Worm (Caenorhabditis elegans) whole organism, mixed stage, embryonic: ENCODE results near the gene sdc-3.

ENCODE experiments used
- M03D4.4 ChIP-seq: sonication (generic microtip); optimal IDR thresholded peaks from 2 replicates; lab custom pipeline; 2017; ENCODE audit warnings: mild to moderate bottlenecking, missing genetic modification characterization, missing compliant biosample characterization
- bed-3 ChIP-seq: fragments of 200-800 bp; sonication (Bioruptor generic); optimal IDR thresholded peaks from 3 replicates; lab custom pipeline; 2018; ENCODE audit warnings: mild to moderate bottlenecking, missing genetic modification characterization, moderate library complexity, missing compliant biosample characterization
- blmp-1 ChIP-seq: fragments of 150-350 bp; optimal IDR thresholded peaks from 2 replicates; lab custom pipeline; 2014; ENCODE audit warnings: missing biosample characterization, missing genetic modification characterization
- ceh-39 ChIP-seq: fragments of 150-350 bp; optimal IDR thresholded peaks from 2 replicates; lab custom pipeline; 2014; ENCODE audit warnings: missing biosample characterization, missing genetic modification characterization
- ceh-43 ChIP-seq: fragments of 200-800 bp; sonication (Bioruptor generic); optimal IDR thresholded peaks from 2 replicates; lab custom pipeline; 2018; ENCODE audit warnings: mild to moderate bottlenecking, missing genetic modification characterization, moderate library complexity, missing compliant biosample characterization
- ceh-83 ChIP-seq: fragments of 200-800 bp; sonication (Bioruptor generic); optimal IDR thresholded peaks from 2 replicates; lab custom pipeline; 2018; ENCODE audit warnings: mild to moderate bottlenecking, missing genetic modification characterization, missing compliant biosample characterization
- ces-1 ChIP-seq: fragments of 150-350 bp; optimal IDR thresholded peaks from 2 replicates; lab custom pipeline; 2014; ENCODE audit warnings: missing biosample characterization, missing genetic modification reagents, missing genetic modification characterization
- cnd-1 ChIP-seq: fragments of 200-800 bp; sonication (Bioruptor generic); optimal IDR thresholded peaks from 2 replicates; lab custom pipeline; 2018; ENCODE audit warnings: mild to moderate bottlenecking, missing genetic modification characterization, missing compliant biosample characterization
- drap-1 ChIP-seq: fragments of 200-800 bp; sonication (Bioruptor generic); optimal IDR thresholded peaks from 3 replicates; lab custom pipeline; 2018; ENCODE audit warnings: mild to moderate bottlenecking, missing genetic modification characterization, missing compliant biosample characterization
- elt-1 ChIP-seq: sonication (generic microtip); optimal IDR thresholded peaks from 2 replicates; lab custom pipeline; 2017; ENCODE audit warnings: missing genetic modification characterization, mild to moderate bottlenecking, missing compliant biosample characterization, antibody characterized with exemption, moderate library complexity, borderline replicate concordance; ENCODE audit not compliant: insufficient read depth
- elt-3 ChIP-seq: fragments of 150-350 bp; optimal IDR thresholded peaks from 2 replicates; lab custom pipeline; 2014; ENCODE audit warnings: missing biosample characterization, missing genetic modification characterization
- ham-2 ChIP-seq: fragments of 200-800 bp; sonication (Bioruptor generic); optimal IDR thresholded peaks from 2 replicates; lab custom pipeline; 2018; ENCODE audit warnings: mild to moderate bottlenecking, missing genetic modification characterization, missing compliant biosample characterization
- hlh-1 ChIP-seq: fragments of 150-350 bp; optimal IDR thresholded peaks from 2 replicates; lab custom pipeline; 2014; ENCODE audit warnings: missing biosample characterization, missing genetic modification reagents, missing genetic modification characterization
- lin-13 ChIP-seq: fragments of 150-350 bp; optimal IDR thresholded peaks from 2 replicates; lab custom pipeline; 2014; ENCODE audit warnings: missing biosample characterization, missing genetic modification characterization
- lsy-2 ChIP-seq: fragments of 150-350 bp; optimal IDR thresholded peaks from 2 replicates; lab custom pipeline; 2014; ENCODE audit warnings: missing biosample characterization, missing genetic modification characterization
- mab-5 ChIP-seq: fragments of 150-350 bp; optimal IDR thresholded peaks from 2 replicates; lab custom pipeline; 2014; ENCODE audit warnings: missing biosample characterization, missing genetic modification characterization
- mep-1 ChIP-seq: fragments of 150-350 bp; optimal IDR thresholded peaks from 2 replicates; lab custom pipeline; 2017; ENCODE audit warnings: missing biosample characterization, missing genetic modification reagents, missing genetic modification characterization, inconsistent platforms
- mls-2 ChIP-seq: sonication (generic microtip); optimal IDR thresholded peaks from 2 replicates; lab custom pipeline; 2016; ENCODE audit warnings: mild to moderate bottlenecking, missing genetic modification characterization, moderate library complexity, missing compliant biosample characterization
- nhr-12 ChIP-seq: fragments of 150-350 bp; optimal IDR thresholded peaks from 2 replicates; lab custom pipeline; 2014; ENCODE audit warnings: missing biosample characterization, missing genetic modification characterization
- nhr-2 ChIP-seq: fragments of 150-350 bp; optimal IDR thresholded peaks from 2 replicates; lab custom pipeline; 2014; ENCODE audit warnings: missing biosample characterization, missing genetic modification characterization
- nhr-237 ChIP-seq: fragments of 150-350 bp; optimal IDR thresholded peaks from 2 replicates; lab custom pipeline; 2014; ENCODE audit warnings: missing biosample characterization, missing genetic modification characterization
- nhr-28 ChIP-seq: fragments of 150-350 bp; optimal IDR thresholded peaks from 2 replicates; lab custom pipeline; 2014; ENCODE audit warnings: missing biosample characterization, missing genetic modification characterization
- nhr-76 ChIP-seq: sonication (generic microtip); optimal IDR thresholded peaks from 2 replicates; lab custom pipeline; 2017; ENCODE audit warnings: missing biosample characterization, missing genetic modification characterization
- sem-2 ChIP-seq: fragments of 200-800 bp; sonication (Bioruptor generic); optimal IDR thresholded peaks from 2 replicates; lab custom pipeline; 2018; ENCODE audit warnings: mild to moderate bottlenecking, missing genetic modification characterization, missing compliant biosample characterization
- snpc-4 ChIP-seq: fragments of 150-350 bp; optimal IDR thresholded peaks from 2 replicates; lab custom pipeline; 2014; ENCODE audit warnings: missing biosample characterization, missing genetic modification characterization
- sptf-1 ChIP-seq: sonication (generic microtip); optimal IDR thresholded peaks from 2 replicates; lab custom pipeline; 2017; ENCODE audit warnings: mild to moderate bottlenecking, missing genetic modification characterization, moderate library complexity, missing compliant biosample characterization
- tbx-8 ChIP-seq: fragments of 200-800 bp; sonication (Bioruptor generic); optimal IDR thresholded peaks from 2 replicates; lab custom pipeline; 2018; ENCODE audit warnings: mild to moderate bottlenecking, missing genetic modification characterization, moderate library complexity, missing compliant biosample characterization
- unc-120 ChIP-seq: sonication (generic microtip); optimal IDR thresholded peaks from 2 replicates; lab custom pipeline; 2017; ENCODE audit warnings: missing genetic modification characterization, missing compliant biosample characterization; ENCODE audit not compliant: poor library complexity, severe bottlenecking
- unc-39 ChIP-seq: fragments of 150-350 bp; optimal IDR thresholded peaks from 2 replicates; lab custom pipeline; 2014; ENCODE audit warnings: missing biosample characterization, missing genetic modification characterization
- unc-62 ChIP-seq: fragments of 150-350 bp; optimal IDR thresholded peaks from 2 replicates; lab custom pipeline; 2014; ENCODE audit warnings: missing biosample characterization, missing genetic modification reagents, missing genetic modification characterization
- zip-8 ChIP-seq: fragments of 150-350 bp; optimal IDR thresholded peaks from 2 replicates; lab custom pipeline; 2014; ENCODE audit warnings: missing biosample characterization, missing genetic modification characterization
- ztf-11 ChIP-seq: fragments of 150-350 bp; optimal IDR thresholded peaks from 2 replicates; lab custom pipeline; 2014; ENCODE audit warnings: missing biosample characterization, missing genetic modification characterization

sdc-3 gene

ce11 chrV:14999485-15000023 is 48.5 kb downstream of the sdc-3 start, which contains the start of gene T01C3.11:
Gene T01C3.11 (plus strand): TSS chrV:14999535.
- TF ChIP-seq nhr-2 (tag; lab: Kevin White, UChicago), result no peak
- TF ChIP-seq unc-62 (GFP tag; lab: Kevin White, UChicago), result no peak
- TF ChIP-seq ztf-11, result no peak
- no peak for TF ChIP-seq unc-120 (tag; lab: Kevin White, UChicago)
- TF ChIP-seq elt-1 (tag; lab: Kevin White, UChicago), result no peak
- TF ChIP-seq ceh-39 (tag; lab: Kevin White, UChicago), result no peak
- TF ChIP-seq cnd-1 (tag; lab: Kevin White, UChicago), result no peak
- TF ChIP-seq nhr-237 (tag; lab: Kevin White, UChicago), result no peak
- TF ChIP-seq snpc-4 (tag; lab: Kevin White, UChicago), result no peak
- no peak for TF ChIP-seq ceh-83
- TF ChIP-seq lsy-2 (tag; lab: Kevin White, UChicago), result no peak
- TF ChIP-seq M03D4.4 (tag; lab: Kevin White, UChicago), result no peak
- no peak for TF ChIP-seq hlh-1 (tag; lab: Kevin White, UChicago)
- TF ChIP-seq sptf-1, result no peak
- no peak for TF ChIP-seq mls-2 (tag; lab: Kevin White, UChicago)
- no peak for TF ChIP-seq tbx-8 (GFP tag; lab: Kevin White, UChicago)
- no peak for TF ChIP-seq elt-3 (tag; lab: Kevin White, UChicago)
- no peak for TF ChIP-seq ceh-43

- no peak for TF ChIP-seq tbx-8 (GFP tag; lab: Kevin White, UChicago)
- TF ChIP-seq nhr-12 (tag; lab: Kevin White, UChicago), result no peak
- TF ChIP-seq nhr-237 (tag; lab: Kevin White, UChicago), result no peak
- no peak for TF ChIP-seq mab-5 (tag; lab: Kevin White, UChicago)
- no peak for TF ChIP-seq ces-1 (GFP tag; lab: Kevin White, UChicago)
- TF ChIP-seq unc-39 (tag; lab: Kevin White, UChicago), result no peak
Measured at ce11 chrV:14996236-14996635, 51.8 kb downstream of the sdc-3 start, which contains the start of gene irld-14. Gene irld-14 (plus strand): TSS chrV:14996536.

DNA sequence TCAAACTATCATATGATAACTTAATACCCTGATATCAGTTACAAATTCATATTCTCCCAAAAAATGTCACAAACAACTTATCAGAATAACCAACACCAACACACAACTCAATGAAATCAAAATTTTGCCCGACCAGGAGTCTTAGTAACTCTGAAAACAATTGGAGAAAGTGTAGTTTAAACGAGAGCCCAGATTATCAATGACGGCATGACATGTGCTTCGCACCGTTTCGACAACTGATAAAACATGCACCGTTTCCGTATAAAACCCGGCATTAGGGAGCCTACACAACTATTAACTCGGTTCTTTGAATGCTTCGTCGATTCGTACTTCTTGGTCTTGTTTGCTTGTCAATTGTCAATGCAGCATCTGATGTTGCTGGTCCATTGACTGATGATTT is 54.4 kb downstream of the sdc-3 start, which contains the start of gene fil-1:
Gene fil-1 (plus strand): TSS at position 219 of the 400 bp plus-strand sequence.
- TF ChIP-seq mab-5 (tag; lab: Kevin White, UChicago) (no peak), lin-13 (tag; lab: Kevin White, UChicago) (no peak), mep-1 (tag; lab: Kevin White, UChicago) (no peak), mls-2 (tag; lab: Kevin White, UChicago) (no peak), blmp-1 (tag; lab: Kevin White, UChicago) (no peak), nhr-28 (tag; lab: Kevin White, UChicago) (no peak), nhr-76 (tag; lab: Kevin White, UChicago) (no peak), elt-3 (tag; lab: Kevin White, UChicago) (no peak), cnd-1 (tag; lab: Kevin White, UChicago) (no peak), ces-1 (GFP tag; lab: Kevin White, UChicago) (no peak), unc-62 (GFP tag; lab: Kevin White, UChicago) (no peak)
- TF ChIP-seq, all 35 proteins: peak for 0

DNA sequence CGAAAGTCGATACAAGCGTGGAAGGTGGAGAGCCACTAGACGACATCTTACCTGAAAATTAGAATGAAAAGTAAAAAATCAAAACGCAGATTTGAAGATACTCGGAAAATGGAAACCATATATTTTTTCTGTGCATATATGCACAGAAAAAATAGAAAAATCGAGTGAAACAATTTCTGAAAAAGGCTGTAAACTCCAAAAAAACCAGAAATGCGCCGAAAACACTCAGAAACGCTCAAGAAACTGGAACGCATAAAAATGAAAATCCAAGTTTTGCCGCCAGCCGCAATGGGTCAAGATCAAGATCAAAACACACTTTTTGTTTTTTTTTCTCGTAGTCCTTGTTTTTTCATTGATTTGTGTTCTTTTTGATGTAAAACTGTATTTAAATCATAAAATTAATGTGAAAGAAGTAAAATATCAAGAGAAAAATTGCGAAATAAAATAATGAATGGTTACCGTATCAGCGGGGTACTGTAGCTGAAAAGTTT is 55.3 kb downstream of the sdc-3 start, which contains the start of gene T01C3.3:
Gene T01C3.3 (minus strand): TSS at position 51 of the 491 bp plus-strand sequence.
- no peak for TF ChIP-seq unc-39 (tag; lab: Kevin White, UChicago)
- no peak for TF ChIP-seq zip-8
- TF ChIP-seq mls-2 (tag; lab: Kevin White, UChicago), result no peak
- no peak for TF ChIP-seq nhr-76 (tag; lab: Kevin White, UChicago)
- TF ChIP-seq drap-1 (GFP tag; lab: Kevin White, UChicago), result no peak
- TF ChIP-seq unc-120 (tag; lab: Kevin White, UChicago), result no peak
- TF ChIP-seq nhr-237 (tag; lab: Kevin White, UChicago), result no peak
- no peak for TF ChIP-seq ztf-11
- TF ChIP-seq sem-2 (GFP tag; lab: Kevin White, UChicago), result no peak
- no peak for TF ChIP-seq nhr-2 (tag; lab: Kevin White, UChicago)
- no peak for TF ChIP-seq bed-3 (GFP tag; lab: Kevin White, UChicago)
- no peak for TF ChIP-seq M03D4.4 (tag; lab: Kevin White, UChicago)
- TF ChIP-seq ham-2 (GFP tag; lab: Kevin White, UChicago), result no peak
- no peak for TF ChIP-seq mab-5 (tag; lab: Kevin White, UChicago)
- TF ChIP-seq ces-1 (GFP tag; lab: Kevin White, UChicago), result no peak
- no peak for TF ChIP-seq blmp-1 (tag; lab: Kevin White, UChicago)
- TF ChIP-seq cnd-1 (tag; lab: Kevin White, UChicago), result no peak
